Worm (Caenorhabditis elegans) whole organism, L1 larva: ENCODE data around the gene nhr-203.

ENCODE experiments used
- C16A3.4 ChIP-seq: fragments of 150-350 bp; optimal IDR thresholded peaks from 2 replicates; lab custom pipeline; 2014; ENCODE audit warnings: missing biosample characterization, missing genetic modification characterization
- egl-27 ChIP-seq, 2 experiments: fragments of 150-350 bp in 1 of 2; sonication (generic microtip); optimal IDR thresholded peaks; 3 replicates each; lab custom pipeline; 2017 to 2018; ENCODE audit warnings: missing biosample characterization in 2 of 2, missing genetic modification characterization in 2 of 2, missing genetic modification reagents in 2 of 2
- elt-2 ChIP-seq: sonication (generic microtip); optimal IDR thresholded peaks from 2 replicates; lab custom pipeline; 2016; ENCODE audit warnings: missing genetic modification characterization, mild to moderate bottlenecking, inconsistent platforms, missing compliant biosample characterization, missing genetic modification reagents
- elt-3 ChIP-seq, 6 experiments: fragments of 150-350 bp in 1 of 6; sonication (generic microtip); optimal IDR thresholded peaks; 2 replicates each; lab custom pipeline; 2017 to 2018; ENCODE audit warnings: missing biosample characterization in 6 of 6, missing genetic modification characterization in 6 of 6, inconsistent platforms in 1 of 6
- lin-39 ChIP-seq: fragments of 150-350 bp; optimal IDR thresholded peaks from 2 replicates; lab custom pipeline; 2014; ENCODE audit warnings: missing biosample characterization, missing genetic modification reagents, missing genetic modification characterization
- lir-3 ChIP-seq: sonication (generic microtip); optimal IDR thresholded peaks from 2 replicates; lab custom pipeline; 2016; ENCODE audit warnings: mild to moderate bottlenecking, missing genetic modification characterization, moderate library complexity, missing compliant biosample characterization; ENCODE audit not compliant: poor library complexity
- nhr-47 ChIP-seq: sonication (generic microtip); optimal IDR thresholded peaks from 2 replicates; lab custom pipeline; 2016; ENCODE audit warnings: mild to moderate bottlenecking, missing genetic modification characterization, moderate library complexity, missing compliant biosample characterization
- rnt-1 ChIP-seq: sonication (generic microtip); optimal IDR thresholded peaks from 2 replicates; lab custom pipeline; 2016; ENCODE audit warnings: mild to moderate bottlenecking, missing genetic modification characterization, moderate library complexity, missing compliant biosample characterization
- ztf-11 ChIP-seq, 2 experiments: sonication (generic microtip); optimal IDR thresholded peaks; 2 replicates each; lab custom pipeline; 2016 to 2017; ENCODE audit warnings: missing genetic modification characterization in 2 of 2, missing biosample characterization in 1 of 2, missing compliant biosample characterization in 1 of 2
- ztf-4 ChIP-seq: fragments of 150-350 bp; optimal IDR thresholded peaks from 2 replicates; lab custom pipeline; 2014; ENCODE audit warnings: missing biosample characterization, missing genetic modification characterization

- TF ChIP-seq nhr-47 (tag; lab: Kevin White, UChicago): no peak
- no peak for TF ChIP-seq lir-3 (tag; lab: Kevin White, UChicago)
- TF ChIP-seq rnt-1: no peak
- TF ChIP-seq ztf-4: no peak
- TF ChIP-seq lin-39 (tag; lab: Kevin White, UChicago): no peak
- TF ChIP-seq elt-3 (tag; optimal IDR thresholded peaks at IDR 0.05; lab: Kevin White, UChicago): no peak
- no peak for TF ChIP-seq ztf-11 (tag; optimal IDR thresholded peaks at IDR 0.05; lab: Kevin White, UChicago)
- no peak for TF ChIP-seq C16A3.4 (tag; lab: Kevin White, UChicago)
- TF ChIP-seq egl-27 (tag; optimal IDR thresholded peaks at IDR 0.05; lab: Kevin White, UChicago): no peak
- no peak for TF ChIP-seq elt-2
These were observed 29.7 kb downstream of the nhr-203 start, which contains the start of gene nhr-106 for ce11 chrV:489320-489719.
